Worm (Caenorhabditis elegans) whole organism, L4 larva: Measurements from ENCODE around the gene frm-7.

ENCODE experiments used
- dpl-1 ChIP-seq: fragments of 150-350 bp; optimal IDR thresholded peaks from 2 replicates; lab custom pipeline; 2014; ENCODE audit warnings: missing biosample characterization, missing genetic modification reagents, missing genetic modification characterization
- lsy-2 ChIP-seq, 2 experiments: fragments of 150-350 bp in 1 of 2; sonication (generic microtip) in 1 of 2; optimal IDR thresholded peaks; 2 replicates each; lab custom pipeline; 2014 to 2017; ENCODE audit warnings: missing biosample characterization in 2 of 2, missing genetic modification characterization in 2 of 2
- mdl-1 ChIP-seq, 2 experiments: fragments of 150-350 bp in 1 of 2; sonication (generic microtip) in 1 of 2; optimal IDR thresholded peaks; 2 replicates each; lab custom pipeline; 2014 to 2017; ENCODE audit warnings: missing biosample characterization in 2 of 2, missing genetic modification characterization in 2 of 2
- mep-1 ChIP-seq: fragments of 150-350 bp; sonication (generic microtip); optimal IDR thresholded peaks from 3 replicates; lab custom pipeline; 2014; ENCODE audit warnings: missing biosample characterization, missing genetic modification characterization
- nhr-102 ChIP-seq: sonication (generic microtip); optimal IDR thresholded peaks from 2 replicates; lab custom pipeline; 2016; ENCODE audit warnings: mild to moderate bottlenecking, missing genetic modification characterization, moderate library complexity, missing compliant biosample characterization
- unc-130 ChIP-seq: sonication (generic microtip); optimal IDR thresholded peaks from 2 replicates; lab custom pipeline; 2016; ENCODE audit warnings: missing genetic modification reagents, missing genetic modification characterization, missing compliant biosample characterization
- zag-1 ChIP-seq: fragments of 150-350 bp; optimal IDR thresholded peaks from 2 replicates; lab custom pipeline; 2014; ENCODE audit warnings: missing biosample characterization, missing genetic modification characterization

ce11 chrV:12255343-12255742 lies 46.9 kb upstream of the frm-7 start, which contains the start of gene T04H1.12:
- TF ChIP-seq unc-130 (GFP tag; lab: Kevin White, UChicago) (no peak), mdl-1 (tag; optimal IDR thresholded peaks at IDR 0.05; lab: Kevin White, UChicago) (no peak), zag-1 (no peak), nhr-102 (tag; lab: Kevin White, UChicago) (no peak), lsy-2 (tag; optimal IDR thresholded peaks at IDR 0.05; lab: Kevin White, UChicago) (no peak), mep-1 (tag; lab: Kevin White, UChicago) (no peak), dpl-1 (GFP tag; lab: Kevin White, UChicago) (no peak)
